Fruit fly (Drosophila melanogaster): ENCODE results near the gene B-H2.

dm6 chrX:17300609-17301208, 13.7 kb upstream of the B-H2 start:
- TF ChIP-seq tx (GFP tag; optimal IDR thresholded peaks at IDR 0.05) (no peak), ara (GFP tag; IDR thresholded peaks at IDR 0.05) (no peak), CG8944 (GFP tag; optimal IDR thresholded peaks at IDR 0.05) (peak; percentile 22), pita (GFP tag; optimal IDR thresholded peaks at IDR 0.05) (no peak), unc-4 (GFP tag; IDR thresholded peaks at IDR 0.05; ENCODE audit: partially characterized antibody) (no peak), nerfin-2 (GFP tag; IDR thresholded peaks at IDR 0.05; ENCODE audit: partially characterized antibody) (no peak), CG13287 (GFP tag; IDR thresholded peaks at IDR 0.05; ENCODE audit: partially characterized antibody) (no peak), CG9215 (GFP tag; IDR thresholded peaks at IDR 0.05) (peak; percentile 28), CG5953 (GFP tag; IDR thresholded peaks at IDR 0.05) (no peak), nerfin-1 (tag; optimal IDR thresholded peaks at IDR 0.05) (peak; percentile 47), tll (GFP tag; optimal IDR thresholded peaks at IDR 0.05) (no peak), Dip2 (GFP tag; IDR thresholded peaks at IDR 0.05) (no peak), org-1 (GFP tag; optimal IDR thresholded peaks at IDR 0.05) (peak; percentile 66)

Measured in whole organism, embryonic.